Worm (Caenorhabditis elegans) whole organism, L1 larva: ENCODE data around the gene Y38E10A.1.

Experiments used
- C34B4.2 ChIP-seq: sonication (generic microtip); optimal IDR thresholded peaks from 2 replicates; lab custom pipeline; 2017; ENCODE audit warnings: mild to moderate bottlenecking, missing genetic modification characterization, missing compliant biosample characterization
- aha-1 ChIP-seq: fragments of 150-350 bp; optimal IDR thresholded peaks from 2 replicates; lab custom pipeline; 2014; ENCODE audit warnings: missing biosample characterization, missing genetic modification characterization
- ama-1 ChIP-seq: fragments of 150-350 bp; optimal IDR thresholded peaks from 2 replicates; lab custom pipeline; 2014
- blmp-1 ChIP-seq: fragments of 150-350 bp; optimal IDR thresholded peaks from 2 replicates; lab custom pipeline; 2014; ENCODE audit warnings: missing biosample characterization, missing genetic modification characterization
- ceh-88 ChIP-seq: fragments of 200-800 bp; sonication (Bioruptor generic); IDR thresholded peaks from 2 replicates; pipeline ENCODE4 v1.3.6; 2022; ENCODE audit warnings: missing genetic modification characterization, missing compliant biosample characterization
- ceh-90 ChIP-seq: sonication (generic microtip); optimal IDR thresholded peaks from 2 replicates; lab custom pipeline; 2016; ENCODE audit warnings: missing genetic modification characterization, missing compliant biosample characterization
- ces-1 ChIP-seq: fragments of 150-350 bp; optimal IDR thresholded peaks from 2 replicates; lab custom pipeline; 2014; ENCODE audit warnings: missing biosample characterization, missing genetic modification reagents, missing genetic modification characterization
- efl-3 ChIP-seq: fragments of 200-800 bp; sonication (Bioruptor generic); optimal IDR thresholded peaks from 2 replicates; lab custom pipeline; 2018; ENCODE audit warnings: mild to moderate bottlenecking, missing genetic modification characterization, missing compliant biosample characterization
- egl-27 ChIP-seq, 2 experiments: fragments of 150-350 bp in 1 of 2; sonication (generic microtip); optimal IDR thresholded peaks; 3 replicates each; lab custom pipeline; 2017 to 2018; ENCODE audit warnings: missing biosample characterization in 2 of 2, missing genetic modification characterization in 2 of 2, missing genetic modification reagents in 2 of 2
- ets-5 ChIP-seq: fragments of 200-800 bp; sonication (Bioruptor generic); IDR thresholded peaks from 2 replicates; pipeline ENCODE4 v1.3.6; 2022; ENCODE audit warnings: missing genetic modification characterization, missing compliant biosample characterization
- fkh-4 ChIP-seq: sonication (generic microtip); optimal IDR thresholded peaks from 2 replicates; lab custom pipeline; 2016; ENCODE audit warnings: missing compliant biosample characterization, missing genetic modification characterization, borderline replicate concordance
- fkh-8 ChIP-seq: sonication (generic microtip); optimal IDR thresholded peaks from 2 replicates; lab custom pipeline; 2016; ENCODE audit warnings: mild to moderate bottlenecking, missing genetic modification characterization, missing compliant biosample characterization
- fos-1 ChIP-seq: fragments of 150-350 bp; optimal IDR thresholded peaks from 2 replicates; lab custom pipeline; 2014; ENCODE audit warnings: missing biosample characterization, missing genetic modification characterization
- grh-1 ChIP-seq: fragments of 200-800 bp; sonication (Bioruptor generic); IDR thresholded peaks from 2 replicates; pipeline ENCODE4 v1.3.6; 2022; ENCODE audit warnings: missing genetic modification reagents, missing genetic modification characterization, missing compliant biosample characterization
- hpl-2 ChIP-seq: fragments of 150-350 bp; optimal IDR thresholded peaks from 2 replicates; lab custom pipeline; 2014; ENCODE audit warnings: missing biosample characterization, missing genetic modification reagents, missing genetic modification characterization
- irx-1 ChIP-seq: sonication (generic microtip); optimal IDR thresholded peaks from 2 replicates; lab custom pipeline; 2016; ENCODE audit warnings: missing genetic modification characterization, missing compliant biosample characterization
- isw-1 ChIP-seq: fragments of 200-800 bp; sonication (Bioruptor generic); IDR thresholded peaks from 2 replicates; pipeline ENCODE4 v1.3.6; 2022; ENCODE audit warnings: missing genetic modification characterization, missing compliant biosample characterization
- jun-1 ChIP-seq: fragments of 150-350 bp; optimal IDR thresholded peaks from 2 replicates; lab custom pipeline; 2014; ENCODE audit warnings: missing biosample characterization, missing genetic modification reagents, missing genetic modification characterization
- lin-13 ChIP-seq: fragments of 150-350 bp; optimal IDR thresholded peaks from 2 replicates; lab custom pipeline; 2014; ENCODE audit warnings: missing biosample characterization, missing genetic modification reagents, missing genetic modification characterization
- lin-14 ChIP-seq: fragments of 200-800 bp; sonication (Bioruptor generic); optimal IDR thresholded peaks from 2 replicates; lab custom pipeline; 2018; ENCODE audit warnings: mild to moderate bottlenecking, missing genetic modification characterization, moderate library complexity, missing compliant biosample characterization
- lir-3 ChIP-seq: sonication (generic microtip); optimal IDR thresholded peaks from 2 replicates; lab custom pipeline; 2016; ENCODE audit warnings: mild to moderate bottlenecking, missing genetic modification characterization, moderate library complexity, missing compliant biosample characterization; ENCODE audit not compliant: poor library complexity
- lsy-2 ChIP-seq, 2 experiments: fragments of 150-350 bp; optimal IDR thresholded peaks; 2 replicates each; lab custom pipeline; 2014; ENCODE audit warnings: missing biosample characterization in 2 of 2, missing genetic modification characterization in 2 of 2
- mef-2 ChIP-seq: fragments of 150-350 bp; optimal IDR thresholded peaks from 2 replicates; lab custom pipeline; 2014; ENCODE audit warnings: missing biosample characterization, missing genetic modification characterization
- nhr-11 ChIP-seq: fragments of 150-350 bp; optimal IDR thresholded peaks from 2 replicates; lab custom pipeline; 2014; ENCODE audit warnings: missing biosample characterization, missing genetic modification characterization
- nhr-12 ChIP-seq: sonication (generic microtip); optimal IDR thresholded peaks from 2 replicates; lab custom pipeline; 2017; ENCODE audit warnings: missing biosample characterization, missing genetic modification characterization
- nhr-19 ChIP-seq: fragments of 200-800 bp; sonication (Bioruptor generic); conservative IDR thresholded peaks from 2 replicates; pipeline ENCODE4 v1.3.6; 2022; ENCODE audit warnings: missing genetic modification characterization, missing compliant biosample characterization
- nhr-20 ChIP-seq: sonication (generic microtip); optimal IDR thresholded peaks from 2 replicates; lab custom pipeline; 2016; ENCODE audit warnings: mild to moderate bottlenecking, missing genetic modification characterization, missing compliant biosample characterization
- nhr-71 ChIP-seq: sonication (generic microtip); optimal IDR thresholded peaks from 2 replicates; lab custom pipeline; 2016; ENCODE audit warnings: mild to moderate bottlenecking, missing genetic modification characterization, moderate library complexity, missing compliant biosample characterization
- nhr-76 ChIP-seq: sonication (generic microtip); optimal IDR thresholded peaks from 2 replicates; lab custom pipeline; 2017; ENCODE audit warnings: missing biosample characterization, missing genetic modification characterization
- nhr-77 ChIP-seq: fragments of 150-350 bp; optimal IDR thresholded peaks from 2 replicates; lab custom pipeline; 2014; ENCODE audit warnings: missing biosample characterization, missing genetic modification characterization
- nhr-84 ChIP-seq: sonication (generic microtip); optimal IDR thresholded peaks from 2 replicates; lab custom pipeline; 2017; ENCODE audit warnings: missing biosample characterization, missing genetic modification characterization
- nhr-85 ChIP-seq: sonication (generic microtip); peaks from one replicate; lab custom pipeline; 2016; ENCODE audit warnings: missing genetic modification characterization, inconsistent platforms, missing compliant biosample characterization
- nhr-90 ChIP-seq: sonication (generic microtip); optimal IDR thresholded peaks from 2 replicates; lab custom pipeline; 2016; ENCODE audit warnings: mild to moderate bottlenecking, missing genetic modification characterization, missing compliant biosample characterization; ENCODE audit not compliant: poor library complexity
- pqm-1 ChIP-seq: sonication (generic microtip); optimal IDR thresholded peaks from 3 replicates; lab custom pipeline; 2017; ENCODE audit warnings: missing biosample characterization, missing genetic modification characterization
- skn-1 ChIP-seq: fragments of 150-350 bp; optimal IDR thresholded peaks from 2 replicates; lab custom pipeline; 2014; ENCODE audit warnings: missing biosample characterization, missing genetic modification characterization
- snu-23 ChIP-seq: sonication (generic microtip); optimal IDR thresholded peaks from 2 replicates; lab custom pipeline; 2016; ENCODE audit warnings: missing genetic modification characterization, missing compliant biosample characterization
- sox-4 ChIP-seq: sonication (generic microtip); optimal IDR thresholded peaks from 2 replicates; lab custom pipeline; 2016; ENCODE audit warnings: missing genetic modification characterization, missing compliant biosample characterization
- sptf-1 ChIP-seq: fragments of 150-350 bp; optimal IDR thresholded peaks from 2 replicates; lab custom pipeline; 2014; ENCODE audit warnings: missing biosample characterization, missing genetic modification characterization
- swsn-7 ChIP-seq: sonication (generic microtip); optimal IDR thresholded peaks from 2 replicates; lab custom pipeline; 2016; ENCODE audit warnings: missing genetic modification characterization, missing compliant biosample characterization
- unc-30 ChIP-seq: sonication (generic microtip); optimal IDR thresholded peaks from 2 replicates; lab custom pipeline; 2017; ENCODE audit warnings: missing biosample characterization, missing genetic modification characterization
- zag-1 ChIP-seq: fragments of 150-350 bp; optimal IDR thresholded peaks from 2 replicates; lab custom pipeline; 2014; ENCODE audit warnings: missing biosample characterization, missing genetic modification characterization
- ztf-4 ChIP-seq: fragments of 150-350 bp; optimal IDR thresholded peaks from 2 replicates; lab custom pipeline; 2014; ENCODE audit warnings: missing biosample characterization, missing genetic modification characterization

Gene Y38E10A.1

DNA sequence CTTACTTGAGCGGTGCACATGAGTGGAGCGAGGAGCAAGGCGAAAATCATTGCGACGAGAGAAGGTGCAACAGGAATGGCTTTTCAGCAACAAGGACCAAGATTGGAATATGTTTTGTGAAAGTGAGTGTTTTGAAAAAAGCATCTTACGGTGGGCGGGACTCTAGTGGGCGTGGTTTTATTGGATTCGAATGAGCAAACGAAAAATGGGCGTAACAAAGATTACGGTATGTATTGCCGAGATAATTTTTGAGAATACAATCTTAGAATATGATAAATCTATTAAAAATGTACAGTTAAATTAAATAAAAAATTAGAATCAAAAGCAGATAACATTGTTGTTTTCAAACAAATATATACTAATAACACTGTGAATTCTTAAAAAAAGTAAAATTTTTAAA is 10.2 kb downstream of the Y38E10A.1 start, which contains the start of gene F49C5.12:
F49C5.12 (minus strand) TSS at position 101 of the 400 bp plus-strand sequence.
- TF ChIP-seq skn-1 (tag; lab: Kevin White, UChicago) (no peak), lin-14 (GFP tag; lab: Kevin White, UChicago) (no peak), zag-1 (no peak), nhr-11 (no peak), fkh-8 (tag; lab: Kevin White, UChicago) (no peak), nhr-20 (tag; lab: Kevin White, UChicago) (no peak), efl-3 (no peak), lin-13 (GFP tag; lab: Kevin White, UChicago) (no peak), lsy-2 (tag; optimal IDR thresholded peaks at IDR 0.05; lab: Kevin White, UChicago) (no peak), egl-27 (tag; optimal IDR thresholded peaks at IDR 0.05; lab: Kevin White, UChicago) (no peak), pqm-1 (tag; lab: Kevin White, UChicago) (no peak), mef-2 (tag; lab: Kevin White, UChicago) (no peak), irx-1 (no peak), nhr-84 (tag; lab: Kevin White, UChicago) (no peak), nhr-71 (no peak), fos-1 (tag; lab: Kevin White, UChicago) (no peak), nhr-19 (no peak), hpl-2 (GFP tag; lab: Kevin White, UChicago) (no peak), ceh-90 (tag; lab: Kevin White, UChicago) (no peak)

DNA sequence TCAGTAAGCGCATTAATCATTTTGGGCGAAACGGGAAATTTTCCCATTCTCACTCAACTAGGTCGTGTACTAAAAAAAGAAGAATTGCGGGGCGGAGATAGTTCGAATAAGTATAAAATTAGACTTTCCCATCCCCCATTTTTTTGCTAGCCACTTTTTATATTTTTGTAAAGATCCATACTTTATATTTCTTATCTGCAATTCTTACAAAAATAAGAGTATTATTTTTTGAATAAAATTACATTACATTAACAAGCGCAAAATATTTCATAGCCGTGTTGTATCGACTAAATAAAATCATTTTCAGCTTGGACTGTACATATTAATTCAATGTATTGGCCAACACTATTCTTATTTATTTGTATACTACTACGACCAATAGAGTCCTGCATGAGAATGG is 14.8 kb downstream of the Y38E10A.1 start, which contains the start of gene F49C5.11:
F49C5.11 (plus strand) TSS at position 301 of the 400 bp plus-strand sequence.
- TF ChIP-seq grh-1 (GFP tag; lab: Robert Waterston, UW) (no peak), lin-13 (GFP tag; lab: Kevin White, UChicago) (no peak), ztf-4 (tag; lab: Kevin White, UChicago) (no peak), ces-1 (GFP tag; lab: Kevin White, UChicago) (no peak), nhr-77 (tag; lab: Kevin White, UChicago) (no peak)

DNA sequence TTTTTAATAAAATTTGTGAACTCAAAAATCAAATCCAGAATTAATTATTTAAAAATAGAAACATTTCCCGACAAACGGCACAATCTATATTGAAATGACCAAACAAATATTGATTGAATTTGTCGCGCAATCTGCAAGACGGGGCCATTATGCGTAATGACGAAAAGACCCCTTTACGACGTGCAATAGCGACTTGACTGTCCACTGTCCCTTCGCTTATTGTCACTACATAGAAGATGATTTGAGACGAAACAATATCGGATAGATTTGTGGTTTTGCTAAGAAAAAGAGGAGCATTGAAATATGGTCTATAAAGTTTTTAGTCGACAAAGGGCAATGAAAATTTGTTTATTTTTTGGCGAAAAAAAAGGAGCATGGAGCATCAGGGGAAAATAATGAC is 19.5 kb downstream of the Y38E10A.1 start:
- TF ChIP-seq ets-5 (no peak), swsn-7 (tag; lab: Kevin White, UChicago) (no peak), jun-1 (no peak), skn-1 (tag; lab: Kevin White, UChicago) (no peak), nhr-71 (no peak), snu-23 (GFP tag; lab: Kevin White, UChicago) (no peak), fkh-4 (tag; lab: Kevin White, UChicago) (no peak), sptf-1 (tag; lab: Kevin White, UChicago) (no peak), aha-1 (no peak), C34B4.2 (tag; lab: Kevin White, UChicago) (no peak), ceh-90 (tag; lab: Kevin White, UChicago) (no peak), isw-1 (GFP tag; lab: Robert Waterston, UW) (no peak), nhr-90 (tag; lab: Kevin White, UChicago) (no peak)

DNA sequence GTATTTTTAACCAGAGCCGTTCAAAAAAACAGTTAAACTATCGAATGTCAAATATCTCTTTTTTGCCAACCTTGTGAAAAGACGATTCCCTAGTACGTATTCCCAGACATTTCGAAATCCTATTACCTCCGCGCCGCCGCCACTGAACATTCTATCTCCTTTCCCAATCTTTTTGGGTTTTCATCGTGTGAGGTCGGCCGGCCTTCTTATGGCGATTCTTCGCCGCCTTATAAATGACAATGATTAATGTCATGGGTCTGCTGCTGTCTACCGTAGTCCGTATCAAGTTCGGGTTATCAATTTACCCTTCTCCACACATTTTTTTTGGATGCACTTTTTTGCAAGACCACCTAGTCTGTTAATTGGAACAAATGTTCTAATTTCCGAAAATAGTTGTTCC is 20.8 kb downstream of the Y38E10A.1 start:
- peak; percentile 55 for TF ChIP-seq nhr-85 (tag; lab: Kevin White, UChicago)
- TF ChIP-seq lir-3 (tag; lab: Kevin White, UChicago), result no peak
- TF ChIP-seq jun-1, result no peak
- no peak for TF ChIP-seq nhr-76
- TF ChIP-seq nhr-12 (tag; lab: Kevin White, UChicago), result no peak
- peak; percentile 8 for TF ChIP-seq blmp-1 (tag; lab: Kevin White, UChicago)
- TF ChIP-seq unc-30 (tag; lab: Kevin White, UChicago), result no peak
- no peak for TF ChIP-seq ama-1
- no peak for TF ChIP-seq sox-4 (tag; lab: Kevin White, UChicago)
- no peak for TF ChIP-seq fkh-4 (tag; lab: Kevin White, UChicago)
- TF ChIP-seq hpl-2 (GFP tag; lab: Kevin White, UChicago), result no peak
- TF ChIP-seq ceh-88 (GFP tag; lab: Robert Waterston, UW), result no peak
